Fruit fly (Drosophila melanogaster) whole organism, embryonic: Measurements from ENCODE around the gene CG6791.

Experiments used
- Atf3 ChIP-seq: fragments of 200-800 bp; sonication (Bioruptor generic); optimal IDR thresholded peaks from 3 replicates; lab custom pipeline; 2016; ENCODE audit warnings: missing biosample characterization, missing genetic modification characterization
- BtbVII ChIP-seq: fragments of 200-800 bp; sonication (Bioruptor generic); optimal IDR thresholded peaks from 3 replicates; lab custom pipeline; 2017; ENCODE audit warnings: missing biosample characterization, mild to moderate bottlenecking, missing genetic modification characterization
- CG11247 ChIP-seq: fragments of 200-800 bp; sonication (Bioruptor generic); IDR thresholded peaks from 2 replicates; pipeline ENCODE4 v1.3.6; 2022; ENCODE audit warnings: missing biosample characterization, missing genetic modification characterization
- CG1602 ChIP-seq: fragments of 200-800 bp; sonication (Bioruptor generic); optimal IDR thresholded peaks from 3 replicates; lab custom pipeline; 2016; ENCODE audit warnings: missing biosample characterization, missing genetic modification characterization
- CG17912 ChIP-seq: fragments of 200-800 bp; sonication (Bioruptor generic); optimal IDR thresholded peaks from 2 replicates; lab custom pipeline; 2018; ENCODE audit warnings: missing biosample characterization, mild to moderate bottlenecking, missing genetic modification characterization
- CG18011 ChIP-seq: fragments of 200-800 bp; sonication (Bioruptor generic); optimal IDR thresholded peaks from 2 replicates; lab custom pipeline; 2017; ENCODE audit warnings: missing biosample characterization, missing genetic modification characterization, mild to moderate bottlenecking, moderate library complexity, missing genotype
- CG2116 ChIP-seq: fragments of 200-800 bp; sonication (Bioruptor generic); optimal IDR thresholded peaks from 3 replicates; lab custom pipeline; 2018; ENCODE audit warnings: missing biosample characterization, mild to moderate bottlenecking, missing genetic modification characterization
- CG2678 ChIP-seq: fragments of 200-800 bp; sonication (Bioruptor generic); optimal IDR thresholded peaks from 3 replicates; lab custom pipeline; 2019; ENCODE audit warnings: missing biosample characterization, mild to moderate bottlenecking, missing genetic modification characterization, moderate library complexity
- CG32532 ChIP-seq: fragments of 200-800 bp; sonication (Bioruptor generic); IDR thresholded peaks from 2 replicates; pipeline ENCODE4 v1.3.6; 2022; ENCODE audit warnings: missing biosample characterization, missing genetic modification characterization
- CG3281 ChIP-seq: fragments of 200-800 bp; sonication (Bioruptor generic); optimal IDR thresholded peaks from 3 replicates; lab custom pipeline; 2017; ENCODE audit warnings: missing biosample characterization, mild to moderate bottlenecking, missing genetic modification characterization
- CG4282 ChIP-seq: fragments of 200-800 bp; sonication (Bioruptor generic); optimal IDR thresholded peaks from 2 replicates; lab custom pipeline; 2016; ENCODE audit warnings: missing biosample characterization, missing genetic modification characterization
- CG7556 ChIP-seq: fragments of 200-800 bp; sonication (Bioruptor generic); optimal IDR thresholded peaks from 2 replicates; lab custom pipeline; 2017; ENCODE audit warnings: missing biosample characterization, mild to moderate bottlenecking, missing genetic modification characterization
- CG7786 ChIP-seq: fragments of 200-800 bp; sonication (Bioruptor generic); optimal IDR thresholded peaks from 2 replicates; lab custom pipeline; 2016; ENCODE audit warnings: missing biosample characterization, missing genetic modification characterization
- CG8290 ChIP-seq, 3 experiments: fragments of 200-800 bp; sonication (Bioruptor generic); optimal IDR thresholded peaks; 2 replicates each; lab custom pipeline; 2016 to 2019; ENCODE audit warnings: missing biosample characterization in 3 of 3, missing genetic modification characterization in 3 of 3, mild to moderate bottlenecking in 2 of 3, moderate library complexity in 1 of 3
- CG8359 ChIP-seq: fragments of 200-800 bp; sonication (Bioruptor generic); optimal IDR thresholded peaks from 2 replicates; lab custom pipeline; 2017; ENCODE audit warnings: missing biosample characterization, mild to moderate bottlenecking, missing genetic modification characterization, borderline replicate concordance
- CG8388 ChIP-seq: fragments of 200-800 bp; sonication (Bioruptor generic); optimal IDR thresholded peaks from 2 replicates; lab custom pipeline; 2019; ENCODE audit warnings: missing biosample characterization, mild to moderate bottlenecking, missing genetic modification characterization, moderate library complexity
- CG8944 ChIP-seq: fragments of 200-800 bp; sonication (Bioruptor generic); optimal IDR thresholded peaks from 3 replicates; lab custom pipeline; 2016; ENCODE audit warnings: missing biosample characterization, missing genetic modification characterization
- Drgx ChIP-seq: fragments of 200-800 bp; sonication (Bioruptor generic); IDR thresholded peaks from 2 replicates; pipeline ENCODE4 v1.3.6; 2022; ENCODE audit warnings: missing biosample characterization, missing genetic modification characterization
- Eip74EF ChIP-seq, 2 experiments: fragments of 200-800 bp in 1 of 2; fragments of >200 bp in 1 of 2; sonication (Bioruptor generic) in 1 of 2; optimal IDR thresholded peaks; 2 replicates each; lab custom pipeline; 2017 to 2019; ENCODE audit warnings: missing biosample characterization in 2 of 2, missing genetic modification characterization in 2 of 2, mild to moderate bottlenecking in 1 of 2, moderate library complexity in 1 of 2
- Fer2 ChIP-seq: fragments of 200-800 bp; sonication (Bioruptor generic); optimal IDR thresholded peaks from 2 replicates; lab custom pipeline; 2018; ENCODE audit warnings: missing biosample characterization, mild to moderate bottlenecking, missing genetic modification characterization, moderate library complexity
- Hr78 ChIP-seq, 2 experiments: fragments of 200-800 bp in 1 of 2; fragments of >200 bp in 1 of 2; sonication (Bioruptor generic) in 1 of 2; optimal IDR thresholded peaks; 2 replicates each; lab custom pipeline; 2017 to 2019; ENCODE audit warnings: missing biosample characterization in 2 of 2, missing genetic modification characterization in 2 of 2, mild to moderate bottlenecking in 1 of 2, moderate library complexity in 1 of 2
- Jarid2 ChIP-seq: fragments of 200-800 bp; sonication (Bioruptor generic); optimal IDR thresholded peaks from 3 replicates; lab custom pipeline; 2017; ENCODE audit warnings: mild to moderate bottlenecking, missing biosample characterization, missing genetic modification reagents, missing genetic modification characterization
- Myb ChIP-seq: fragments of 200-800 bp; sonication (Bioruptor generic); optimal IDR thresholded peaks from 2 replicates; lab custom pipeline; 2016; ENCODE audit warnings: missing biosample characterization, missing genetic modification characterization
- NfI ChIP-seq: fragments of 200-800 bp; sonication (Bioruptor generic); optimal IDR thresholded peaks from 3 replicates; lab custom pipeline; 2018; ENCODE audit warnings: missing biosample characterization, mild to moderate bottlenecking, missing genetic modification characterization, moderate library complexity
- Oaz ChIP-seq: fragments of 200-800 bp; sonication (Bioruptor generic); IDR thresholded peaks from 2 replicates; pipeline ENCODE4 v1.3.6; 2022; ENCODE audit warnings: missing biosample characterization, missing genetic modification characterization
- Rfx ChIP-seq: fragments of 200-800 bp; sonication (Bioruptor generic); IDR thresholded peaks from 2 replicates; pipeline ENCODE4 v1.3.6; 2022; ENCODE audit warnings: missing biosample characterization, missing genetic modification characterization
- Rx ChIP-seq: fragments of 200-800 bp; sonication (Bioruptor generic); IDR thresholded peaks from 2 replicates; pipeline ENCODE4 v1.3.6; 2022; ENCODE audit warnings: missing biosample characterization, missing genetic modification characterization
- TFAM ChIP-seq: fragments of 200-800 bp; sonication (Bioruptor generic); optimal IDR thresholded peaks from 2 replicates; lab custom pipeline; 2017; ENCODE audit warnings: missing biosample characterization, missing genetic modification characterization, inconsistent platforms
- Trl ChIP-seq, 3 experiments: fragments of >200 bp in 2 of 3; fragments of 200-800 bp in 1 of 3; sonication (Bioruptor generic) in 1 of 3; optimal IDR thresholded peaks; 2 replicates in 1 of 3; 3 replicates in 2 of 3; lab custom pipeline; 2016 to 2017; ENCODE audit warnings: missing biosample characterization in 1 of 3, missing genetic modification characterization in 1 of 3
- Vsx1 ChIP-seq: fragments of 200-800 bp; sonication (Bioruptor generic); optimal IDR thresholded peaks from 2 replicates; lab custom pipeline; 2017; ENCODE audit warnings: missing biosample characterization, mild to moderate bottlenecking, missing genetic modification characterization, missing genetic modification reagents
- ac ChIP-seq: fragments of 200-800 bp; sonication (Bioruptor generic); optimal IDR thresholded peaks from 3 replicates; lab custom pipeline; 2017; ENCODE audit warnings: missing biosample characterization, mild to moderate bottlenecking, missing genetic modification characterization
- aop ChIP-seq: fragments of 200-800 bp; sonication (Bioruptor generic); IDR thresholded peaks from 2 replicates; pipeline ENCODE4 v1.3.6; 2022; ENCODE audit warnings: missing biosample characterization, missing genetic modification characterization
- ato ChIP-seq: fragments of 200-800 bp; sonication (Bioruptor generic); IDR thresholded peaks from 2 replicates; pipeline ENCODE4 v1.3.6; 2022; ENCODE audit warnings: missing biosample characterization, missing genetic modification characterization; ENCODE audit not compliant: partially characterized antibody
- bab2 ChIP-seq: fragments of 200-800 bp; sonication (Bioruptor generic); optimal IDR thresholded peaks from 2 replicates; lab custom pipeline; 2016; ENCODE audit warnings: missing biosample characterization, missing genetic modification characterization
- cato ChIP-seq: fragments of 200-800 bp; sonication (Bioruptor generic); optimal IDR thresholded peaks from 2 replicates; lab custom pipeline; 2016; ENCODE audit warnings: missing biosample characterization, missing genetic modification characterization, borderline replicate concordance
- chif ChIP-seq, 2 experiments: fragments of 200-800 bp; sonication (Bioruptor generic); optimal IDR thresholded peaks; 3 replicates each; lab custom pipeline; 2016; ENCODE audit warnings: missing biosample characterization in 2 of 2, missing genetic modification characterization in 2 of 2
- croc ChIP-seq: fragments of 200-800 bp; sonication (Bioruptor generic); conservative IDR thresholded peaks from 3 replicates; pipeline ENCODE4 v1.3.6; 2022; ENCODE audit warnings: missing biosample characterization, missing genetic modification characterization
- grau ChIP-seq: fragments of 200-800 bp; optimal IDR thresholded peaks from 3 replicates; lab custom pipeline; 2019; ENCODE audit warnings: missing biosample characterization, mild to moderate bottlenecking, missing genetic modification characterization, moderate library complexity
- gsb-n ChIP-seq: fragments of 200-800 bp; sonication (Bioruptor generic); optimal IDR thresholded peaks from 3 replicates; lab custom pipeline; 2018; ENCODE audit warnings: missing biosample characterization, mild to moderate bottlenecking, missing genetic modification characterization
- lab ChIP-seq: fragments of 200-800 bp; sonication (Bioruptor generic); optimal IDR thresholded peaks from 3 replicates; lab custom pipeline; 2017; ENCODE audit warnings: missing biosample characterization, missing genetic modification characterization, mild to moderate bottlenecking, moderate library complexity, missing genetic modification reagents
- lbe ChIP-seq: fragments of 200-800 bp; sonication (Bioruptor generic); optimal IDR thresholded peaks from 2 replicates; lab custom pipeline; 2016; ENCODE audit warnings: missing biosample characterization, mild to moderate bottlenecking, missing genetic modification characterization
- nerfin-1 ChIP-seq: fragments of 200-800 bp; sonication (Bioruptor generic); optimal IDR thresholded peaks from 3 replicates; lab custom pipeline; 2019; ENCODE audit warnings: missing biosample characterization, mild to moderate bottlenecking, missing genetic modification characterization, moderate library complexity
- repo ChIP-seq: fragments of 200-800 bp; sonication (Bioruptor generic); optimal IDR thresholded peaks from 2 replicates; lab custom pipeline; 2016; ENCODE audit warnings: missing biosample characterization, missing genetic modification characterization
- sd ChIP-seq: fragments of 200-800 bp; sonication (Bioruptor generic); optimal IDR thresholded peaks from 3 replicates; lab custom pipeline; 2018; ENCODE audit warnings: missing biosample characterization, mild to moderate bottlenecking, missing genetic modification characterization, moderate library complexity
- sima ChIP-seq: fragments of 200-800 bp; sonication (Bioruptor generic); optimal IDR thresholded peaks from 2 replicates; lab custom pipeline; 2016; ENCODE audit warnings: missing biosample characterization, missing genetic modification characterization
- sqz ChIP-seq: fragments of 200-800 bp; sonication (Bioruptor generic); optimal IDR thresholded peaks from 3 replicates; lab custom pipeline; 2018; ENCODE audit warnings: missing biosample characterization, mild to moderate bottlenecking, missing genetic modification characterization
- stc ChIP-seq: fragments of 200-800 bp; sonication (Bioruptor generic); IDR thresholded peaks from 2 replicates; pipeline ENCODE4 v1.3.6; 2022; ENCODE audit warnings: missing biosample characterization, missing genetic modification characterization
- ttk ChIP-seq: fragments of 200-800 bp; sonication (Bioruptor generic); IDR thresholded peaks from 2 replicates; pipeline ENCODE4 v2.1.2; 2022; ENCODE audit warnings: missing biosample characterization, missing genetic modification characterization
- yki ChIP-seq: fragments of >200 bp; optimal IDR thresholded peaks from 3 replicates; lab custom pipeline; 2018

Gene CG6791

dm6 chr3R:11628416-11629041, 38.6 kb upstream of the CG6791 start, which contains the start of gene CG14712 (continued):
- no peak for TF ChIP-seq CG11247
- no peak for TF ChIP-seq croc
- no peak for TF ChIP-seq lab (GFP tag; lab: Kevin White, UChicago)
- TF ChIP-seq CG8359 (GFP tag; lab: Kevin White, UChicago): no peak
- TF ChIP-seq Rx (GFP tag; lab: Robert Waterston, UW): no peak
- no peak for TF ChIP-seq BtbVII (GFP tag; lab: Kevin White, UChicago)
- no peak for TF ChIP-seq chif (GFP tag; optimal IDR thresholded peaks at IDR 0.05; lab: Kevin White, UChicago)
- TF ChIP-seq CG7786 (GFP tag; lab: Kevin White, UChicago): no peak
- no peak for TF ChIP-seq Hr78 (GFP tag; optimal IDR thresholded peaks at IDR 0.05; lab: Kevin White, UChicago)
- TF ChIP-seq CG4282 (GFP tag; lab: Kevin White, UChicago): no peak
- TF ChIP-seq CG8944 (GFP tag; lab: Kevin White, UChicago): no peak
- no peak for TF ChIP-seq Atf3
- TF ChIP-seq Fer2 (tag; lab: Kevin White, UChicago): no peak
- TF ChIP-seq repo: no peak
- TF ChIP-seq ttk (GFP tag; lab: Robert Waterston, UW): no peak
- no peak for TF ChIP-seq nerfin-1 (tag; lab: Kevin White, UChicago)
- no peak for TF ChIP-seq NfI (GFP tag; lab: Kevin White, UChicago)
- no peak for TF ChIP-seq ac (GFP tag; lab: Kevin White, UChicago)
- TF ChIP-seq ato: no peak
- no peak for TF ChIP-seq sima
- no peak for TF ChIP-seq Rfx (GFP tag; lab: Robert Waterston, UW)
- TF ChIP-seq CG1602 (GFP tag; lab: Kevin White, UChicago): no peak
- TF ChIP-seq CG2678 (tag; lab: Kevin White, UChicago): no peak
- no peak for TF ChIP-seq Vsx1 (GFP tag; lab: Kevin White, UChicago)
- no peak for TF ChIP-seq sd (tag; lab: Kevin White, UChicago)
- no peak for TF ChIP-seq CG8290 (GFP tag; optimal IDR thresholded peaks at IDR 0.05; lab: Kevin White, UChicago)
- no peak for TF ChIP-seq CG8290 (tag; optimal IDR thresholded peaks at IDR 0.05; lab: Kevin White, UChicago)
- TF ChIP-seq Eip74EF (GFP tag; optimal IDR thresholded peaks at IDR 0.05; lab: Kevin White, UChicago): no peak
- TF ChIP-seq sqz (GFP tag; lab: Kevin White, UChicago): no peak
- no peak for TF ChIP-seq CG18011
- TF ChIP-seq CG7556 (GFP tag; lab: Kevin White, UChicago): no peak
- no peak for TF ChIP-seq CG3281 (GFP tag; lab: Kevin White, UChicago)
- TF ChIP-seq bab2 (GFP tag; lab: Kevin White, UChicago): no peak
- TF ChIP-seq stc (GFP tag; lab: Robert Waterston, UW): no peak
- no peak for TF ChIP-seq CG17912 (GFP tag; lab: Kevin White, UChicago)
- TF ChIP-seq CG2116 (GFP tag; lab: Kevin White, UChicago): peak; percentile 100
- TF ChIP-seq CG8388: no peak
- TF ChIP-seq lbe (GFP tag; lab: Kevin White, UChicago): peak; percentile 46
- TF ChIP-seq yki (lab: Kevin White, UChicago): no peak
- no peak for TF ChIP-seq gsb-n (tag; lab: Kevin White, UChicago)
- TF ChIP-seq grau (tag; lab: Kevin White, UChicago): no peak
- TF ChIP-seq Myb (GFP tag; lab: Kevin White, UChicago): peak; percentile 47
- no peak for TF ChIP-seq TFAM (GFP tag; lab: Kevin White, UChicago)
- TF ChIP-seq Jarid2 (GFP tag; lab: Kevin White, UChicago): no peak
- TF ChIP-seq cato (GFP tag; lab: Kevin White, UChicago): no peak
- TF ChIP-seq Trl (optimal IDR thresholded peaks at IDR 0.05; lab: Kevin White, UChicago): no peak
- peak; percentile 18 for TF ChIP-seq Trl (GFP tag; optimal IDR thresholded peaks at IDR 0.05; lab: Kevin White, UChicago)
- TF ChIP-seq Drgx: no peak
- no peak for TF ChIP-seq aop (GFP tag; lab: Robert Waterston, UW)
- no peak for TF ChIP-seq CG32532 (GFP tag; lab: Robert Waterston, UW)
- no peak for TF ChIP-seq Oaz (GFP tag; lab: Robert Waterston, UW)
